Worm (Caenorhabditis elegans) whole organism, young adult: ENCODE data around the gene C06H2.2.

Experiments
- B0019.2 ChIP-seq: fragments of 200-800 bp; sonication (Bioruptor generic); conservative IDR thresholded peaks from 2 replicates; pipeline ENCODE4 v1.3.6; 2022; ENCODE audit warnings: missing genetic modification reagents, missing genetic modification characterization, missing compliant biosample characterization
- F10E7.11 ChIP-seq: sonication (generic microtip); optimal IDR thresholded peaks from 2 replicates; lab custom pipeline; 2017; ENCODE audit warnings: mild to moderate bottlenecking, missing genetic modification characterization, moderate library complexity, missing compliant biosample characterization
- F33H1.4 ChIP-seq: fragments of 200-800 bp; sonication (Bioruptor generic); IDR thresholded peaks from 2 replicates; pipeline ENCODE4 v1.3.6; 2022; ENCODE audit warnings: missing genetic modification reagents, missing genetic modification characterization, missing compliant biosample characterization
- F39B2.1 ChIP-seq: fragments of 200-800 bp; sonication (Bioruptor generic); IDR thresholded peaks from 2 replicates; pipeline ENCODE4 v1.3.6; 2022; ENCODE audit warnings: missing genetic modification reagents, missing genetic modification characterization, missing compliant biosample characterization
- F57C9.4 ChIP-seq: sonication (generic microtip); optimal IDR thresholded peaks from 2 replicates; lab custom pipeline; 2017; ENCODE audit warnings: mild to moderate bottlenecking, missing genetic modification characterization, missing compliant biosample characterization
- Y56A3A.18 ChIP-seq: fragments of 200-800 bp; sonication (Bioruptor generic); IDR thresholded peaks from 2 replicates; pipeline ENCODE4 v1.3.6; 2022; ENCODE audit warnings: missing genetic modification reagents, missing genetic modification characterization, missing compliant biosample characterization
- ZK185.1 ChIP-seq: sonication (generic microtip); optimal IDR thresholded peaks from 2 replicates; lab custom pipeline; 2016; ENCODE audit warnings: mild to moderate bottlenecking, missing genetic modification characterization, missing compliant biosample characterization; ENCODE audit not compliant: poor library complexity, severe bottlenecking
- attf-5 ChIP-seq: fragments of 200-800 bp; sonication (Bioruptor generic); optimal IDR thresholded peaks from 2 replicates; lab custom pipeline; 2018; ENCODE audit warnings: mild to moderate bottlenecking, missing genetic modification characterization, missing compliant biosample characterization
- bed-2 ChIP-seq: fragments of 200-800 bp; sonication (Bioruptor generic); IDR thresholded peaks from 2 replicates; pipeline ENCODE4 v1.3.6; 2022; ENCODE audit warnings: missing genetic modification reagents, missing genetic modification characterization, missing compliant biosample characterization
- cebp-2 ChIP-seq: fragments of 200-800 bp; sonication (Bioruptor generic); IDR thresholded peaks from 2 replicates; pipeline ENCODE4 v1.3.6; 2022; ENCODE audit warnings: missing genetic modification characterization, missing compliant biosample characterization
- ceh-79 ChIP-seq: sonication (generic microtip); optimal IDR thresholded peaks from 2 replicates; lab custom pipeline; 2017; ENCODE audit warnings: mild to moderate bottlenecking, missing genetic modification characterization, missing compliant biosample characterization
- die-1 ChIP-seq: sonication (generic microtip); optimal IDR thresholded peaks from 2 replicates; lab custom pipeline; 2016; ENCODE audit warnings: missing genotype, mild to moderate bottlenecking, missing genetic modification characterization, missing compliant biosample characterization
- dox-1 ChIP-seq: fragments of 200-800 bp; sonication (Bioruptor generic); IDR thresholded peaks from 2 replicates; pipeline ENCODE4 v1.3.6; 2022; ENCODE audit warnings: missing genetic modification reagents, missing genetic modification characterization, missing compliant biosample characterization
- dpl-1 ChIP-seq: fragments of 150-350 bp; optimal IDR thresholded peaks from 2 replicates; lab custom pipeline; 2014; ENCODE audit warnings: missing biosample characterization, missing genetic modification reagents, missing genetic modification characterization
- egl-44 ChIP-seq: fragments of 200-800 bp; sonication (Bioruptor generic); IDR thresholded peaks from 2 replicates; pipeline ENCODE4 v1.3.6; 2022; ENCODE audit warnings: missing genetic modification reagents, missing genetic modification characterization, missing compliant biosample characterization
- egrh-3 ChIP-seq: fragments of 200-800 bp; sonication (Bioruptor generic); IDR thresholded peaks from 2 replicates; pipeline ENCODE4 v1.3.6; 2022; ENCODE audit warnings: missing genetic modification reagents, missing genetic modification characterization, missing compliant biosample characterization
- gei-17 ChIP-seq: fragments of 200-800 bp; sonication (Bioruptor generic); optimal IDR thresholded peaks from 2 replicates; lab custom pipeline; 2018; ENCODE audit warnings: mild to moderate bottlenecking, missing genetic modification characterization, missing compliant biosample characterization
- hlh-12 ChIP-seq: sonication (generic microtip); optimal IDR thresholded peaks from 2 replicates; lab custom pipeline; 2016; ENCODE audit warnings: missing genetic modification characterization, missing compliant biosample characterization
- hmg-1.2 ChIP-seq: fragments of 200-800 bp; sonication (Bioruptor generic); IDR thresholded peaks from 2 replicates; pipeline ENCODE4 v1.3.6; 2022; ENCODE audit warnings: missing genetic modification reagents, missing genetic modification characterization, missing compliant biosample characterization
- lin-54 ChIP-seq: fragments of 200-800 bp; sonication (Bioruptor generic); optimal IDR thresholded peaks from 2 replicates; lab custom pipeline; 2018; ENCODE audit warnings: mild to moderate bottlenecking, missing genetic modification characterization, missing compliant biosample characterization
- lsl-1 ChIP-seq: fragments of 200-800 bp; sonication (Bioruptor generic); optimal IDR thresholded peaks from 2 replicates; lab custom pipeline; 2018; ENCODE audit warnings: mild to moderate bottlenecking, missing genetic modification characterization, moderate library complexity, missing compliant biosample characterization
- madf-3 ChIP-seq: fragments of 200-800 bp; sonication (Bioruptor generic); IDR thresholded peaks from 2 replicates; pipeline ENCODE4 v1.3.6; 2022; ENCODE audit warnings: missing genetic modification reagents, missing genetic modification characterization, missing compliant biosample characterization
- mxl-1 ChIP-seq: sonication (generic microtip); optimal IDR thresholded peaks from 2 replicates; lab custom pipeline; 2016; ENCODE audit warnings: missing genetic modification characterization, missing compliant biosample characterization
- nfyb-1 ChIP-seq: fragments of 200-800 bp; sonication (Bioruptor generic); IDR thresholded peaks from 2 replicates; pipeline ENCODE4 v1.3.6; 2022; ENCODE audit warnings: missing genetic modification reagents, missing genetic modification characterization, missing compliant biosample characterization
- nhr-179 ChIP-seq: sonication (generic microtip); optimal IDR thresholded peaks from 2 replicates; lab custom pipeline; 2016; ENCODE audit warnings: mild to moderate bottlenecking, missing genetic modification characterization, missing compliant biosample characterization
- nhr-80 ChIP-seq: sonication (generic microtip); optimal IDR thresholded peaks from 2 replicates; lab custom pipeline; 2016; ENCODE audit warnings: missing genetic modification characterization, missing compliant biosample characterization
- nhr-90 ChIP-seq: sonication (generic microtip); optimal IDR thresholded peaks from 2 replicates; lab custom pipeline; 2016; ENCODE audit warnings: missing genotype, mild to moderate bottlenecking, missing genetic modification characterization, missing compliant biosample characterization
- rcor-1 ChIP-seq: fragments of 200-800 bp; sonication (Bioruptor generic); IDR thresholded peaks from 2 replicates; pipeline ENCODE4 v1.3.6; 2022; ENCODE audit warnings: missing genetic modification reagents, missing genetic modification characterization, missing compliant biosample characterization
- rec-8 ChIP-seq, 2 experiments: sonication (generic microtip); optimal IDR thresholded peaks; 2 replicates each; lab custom pipeline; 2016; ENCODE audit warnings: mild to moderate bottlenecking in 2 of 2, missing genetic modification characterization in 2 of 2, missing genetic modification reagents in 2 of 2, missing genotype in 2 of 2, missing biosample characterization in 1 of 2, missing compliant biosample characterization in 1 of 2, moderate library complexity in 1 of 2
- rpc-1 ChIP-seq, 2 experiments: fragments of 150-350 bp in 1 of 2; sonication (generic microtip) in 1 of 2; optimal IDR thresholded peaks; 2 replicates each; lab custom pipeline; 2014 to 2018; ENCODE audit warnings: missing biosample characterization in 1 of 2, missing genetic modification characterization in 1 of 2, missing genetic modification reagents in 1 of 2, missing genotype in 1 of 2
- snpc-4 ChIP-seq, 5 experiments: fragments of 150-350 bp in 1 of 5; sonication (generic microtip) in 4 of 5; optimal IDR thresholded peaks; 2 replicates each; lab custom pipeline; 2014 to 2018; ENCODE audit warnings: missing genetic modification characterization in 5 of 5, missing biosample characterization in 3 of 5, antibody characterized with exemption in 2 of 5, mild to moderate bottlenecking in 2 of 5, missing compliant biosample characterization in 2 of 5, missing genotype in 2 of 5, moderate library complexity in 2 of 5, missing genetic modification reagents in 1 of 5
- sptf-2 ChIP-seq: fragments of 200-800 bp; sonication (Bioruptor generic); optimal IDR thresholded peaks from 2 replicates; lab custom pipeline; 2018; ENCODE audit warnings: mild to moderate bottlenecking, missing genetic modification characterization, missing compliant biosample characterization
- tbp1 ChIP-seq: fragments of 200-800 bp; sonication (Bioruptor generic); optimal IDR thresholded peaks from 2 replicates; lab custom pipeline; 2018; ENCODE audit warnings: mild to moderate bottlenecking, missing genetic modification characterization, missing compliant biosample characterization
- tlf-1 ChIP-seq: fragments of 200-800 bp; sonication (Bioruptor generic); optimal IDR thresholded peaks from 2 replicates; lab custom pipeline; 2018; ENCODE audit warnings: mild to moderate bottlenecking, missing genetic modification characterization, missing compliant biosample characterization
- ztf-25 ChIP-seq: fragments of 200-800 bp; sonication (Bioruptor generic); IDR thresholded peaks from 2 replicates; pipeline ENCODE4 v1.3.6; 2022; ENCODE audit warnings: missing genetic modification reagents, missing genetic modification characterization, missing compliant biosample characterization

Gene C06H2.2

ce11 chrV:11131801-11132200 lies 6.8 kb downstream of the C06H2.2 start:
- TF ChIP-seq die-1 (tag; lab: Kevin White, UChicago) = no peak
- no peak for TF ChIP-seq cebp-2 (GFP tag; lab: Robert Waterston, UW)
- TF ChIP-seq ceh-79 (tag; lab: Kevin White, UChicago) = no peak
- TF ChIP-seq madf-3 (GFP tag; lab: Robert Waterston, UW) = no peak
- TF ChIP-seq F57C9.4 (tag; lab: Kevin White, UChicago) = no peak
- TF ChIP-seq nhr-90 (tag; lab: Kevin White, UChicago) = no peak
- no peak for TF ChIP-seq nhr-179
- TF ChIP-seq ztf-25 = no peak
- TF ChIP-seq mxl-1 = no peak
- no peak for TF ChIP-seq egl-44
- no peak for TF ChIP-seq rec-8 (tag; optimal IDR thresholded peaks at IDR 0.05; lab: Kevin White, UChicago)
- TF ChIP-seq gei-17 (GFP tag; lab: Kevin White, UChicago) = no peak
- TF ChIP-seq tbp1 (GFP tag; lab: Kevin White, UChicago) = no peak

ce11 chrV:11133516-11133915 lies 8.5 kb downstream of the C06H2.2 start:
- TF ChIP-seq lin-54 (GFP tag; lab: Kevin White, UChicago) = no peak
- TF ChIP-seq lsl-1 = no peak
- TF ChIP-seq, all 124 proteins: peak for 0

DNA sequence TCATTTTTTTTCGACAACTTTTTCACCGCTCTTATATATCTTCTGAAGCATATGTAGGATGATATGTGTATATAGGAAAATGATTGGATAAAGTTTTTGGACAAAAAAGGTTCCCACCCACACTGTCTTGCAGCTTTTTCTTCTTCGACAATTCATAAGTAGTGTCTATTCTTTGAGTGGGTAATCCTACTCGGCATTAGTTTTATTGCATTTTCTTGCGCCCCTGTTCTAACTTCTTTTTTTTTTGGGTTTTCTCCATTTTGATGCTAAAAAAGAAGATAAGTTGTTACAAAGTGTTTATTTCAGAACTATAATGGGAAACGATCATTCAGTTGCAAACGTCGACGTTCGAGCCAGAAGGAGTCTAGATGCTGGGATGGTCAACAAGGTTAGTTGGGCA lies 9.3 kb downstream of the C06H2.2 start, which contains the start of gene glb-3:
Gene glb-3, plus strand, starts transcription at position 301 of the 400 bp plus-strand sequence.
- TF ChIP-seq nhr-90 (tag; lab: Kevin White, UChicago) = no peak
- TF ChIP-seq rpc-1 (optimal IDR thresholded peaks at IDR 0.05; lab: Kevin White, UChicago) = no peak
- no peak for TF ChIP-seq rpc-1 (tag; optimal IDR thresholded peaks at IDR 0.05; lab: Kevin White, UChicago)
- no peak for TF ChIP-seq madf-3 (GFP tag; lab: Robert Waterston, UW)
- TF ChIP-seq snpc-4 (GFP tag; optimal IDR thresholded peaks at IDR 0.05; lab: Kevin White, UChicago) = no peak
- TF ChIP-seq snpc-4 (tag; optimal IDR thresholded peaks at IDR 0.05; lab: Kevin White, UChicago) = no peak
- TF ChIP-seq tlf-1 (GFP tag; lab: Kevin White, UChicago) = no peak
- TF ChIP-seq nfyb-1 (GFP tag; lab: Robert Waterston, UW) = no peak
- no peak for TF ChIP-seq sptf-2 (GFP tag; lab: Kevin White, UChicago)
- TF ChIP-seq nhr-179 = no peak
- TF ChIP-seq hlh-12 = no peak
- TF ChIP-seq lin-54 (GFP tag; lab: Kevin White, UChicago) = no peak
- no peak for TF ChIP-seq F33H1.4
- no peak for TF ChIP-seq F57C9.4 (tag; lab: Kevin White, UChicago)
- TF ChIP-seq dpl-1 = no peak
- no peak for TF ChIP-seq rcor-1 (GFP tag; lab: Robert Waterston, UW)
- TF ChIP-seq bed-2 (GFP tag; lab: Robert Waterston, UW) = no peak
- TF ChIP-seq egrh-3 (GFP tag; lab: Robert Waterston, UW) = no peak
- TF ChIP-seq B0019.2 (GFP tag; lab: Robert Waterston, UW) = no peak
- no peak for TF ChIP-seq F39B2.1
- TF ChIP-seq dox-1 = no peak
- TF ChIP-seq, all 124 proteins: peak for 0

- TF ChIP-seq attf-5 = peak; percentile 47
- TF ChIP-seq Y56A3A.18 (GFP tag; lab: Robert Waterston, UW) = no peak
- TF ChIP-seq hmg-1.2 (GFP tag; lab: Robert Waterston, UW) = peak; percentile 19; the same call in 1 of the 2 replicates
- no peak for TF ChIP-seq F10E7.11 (tag; lab: Kevin White, UChicago)
- no peak for TF ChIP-seq ZK185.1 (tag; lab: Kevin White, UChicago)
- peak; percentile 44 for TF ChIP-seq nhr-80 (tag; lab: Kevin White, UChicago)
Observed at ce11 chrV:11140326-11140725, 15.3 kb downstream of the C06H2.2 start.
